Worm (Caenorhabditis elegans): ENCODE measurements around the gene Y53G8AM.6.

Y53G8AM.6 gene

DNA sequence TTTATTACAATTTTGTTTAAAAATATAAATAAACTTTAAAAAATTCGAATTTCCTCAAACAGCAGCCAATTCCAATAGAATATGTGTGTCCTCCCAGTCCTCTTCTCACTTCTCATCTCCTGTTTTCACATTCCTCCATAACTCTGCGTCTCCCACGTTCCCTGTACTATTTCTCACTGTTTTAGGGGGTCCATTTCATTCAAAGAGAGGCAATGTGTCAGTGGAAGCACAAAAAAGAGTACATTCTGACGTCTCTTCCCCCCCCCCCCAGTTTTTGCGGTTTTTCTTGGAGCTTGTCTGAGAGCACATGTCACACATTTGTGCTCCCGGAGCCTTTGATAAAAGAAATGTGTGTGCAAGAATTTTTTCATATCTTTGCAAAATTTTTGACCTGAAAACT lies 45.0 kb upstream of the Y53G8AM.6 start:
- TF ChIP-seq egl-5 (tag; optimal IDR thresholded peaks at IDR 0.05) = peak; percentile 71
- peak; percentile 51 for TF ChIP-seq lin-39 (tag; optimal IDR thresholded peaks at IDR 0.05)
- TF ChIP-seq ceh-82 (tag; optimal IDR thresholded peaks at IDR 0.05) = no peak
- peak; percentile 47 for TF ChIP-seq nfya-1 (tag; optimal IDR thresholded peaks at IDR 0.05; ENCODE audit: insufficient read depth)

DNA sequence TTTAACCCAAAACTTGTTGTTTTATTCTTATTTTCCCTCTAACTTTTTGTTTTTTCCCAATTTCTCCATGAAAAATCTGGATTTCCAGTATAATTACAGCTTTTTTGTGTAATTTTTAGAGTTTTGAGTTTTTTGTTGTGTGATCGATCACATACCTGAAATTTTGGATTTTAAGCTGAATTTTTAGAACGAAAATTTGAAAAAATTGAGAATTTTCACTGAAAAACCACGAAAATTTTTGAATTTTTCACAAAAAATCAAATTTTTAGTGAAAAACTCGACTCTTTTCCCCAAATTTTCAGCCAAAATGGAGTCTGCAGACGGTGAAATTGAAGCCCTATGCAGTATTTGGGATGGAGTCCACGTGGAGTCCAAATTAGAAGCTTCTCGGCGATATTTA lies 37.6 kb upstream of the Y53G8AM.6 start, which contains the start of gene Y53G8AR.5:
Gene Y53G8AR.5 (plus strand): TSS at position 301 of the 400 bp plus-strand sequence.
- no peak for TF ChIP-seq egl-27 (tag; optimal IDR thresholded peaks at IDR 0.05)
- no peak for TF ChIP-seq pqm-1 (tag; optimal IDR thresholded peaks at IDR 0.05)
- no peak for TF ChIP-seq nhr-67 (tag; optimal IDR thresholded peaks at IDR 0.05)
- TF ChIP-seq ama-1 (optimal IDR thresholded peaks at IDR 0.05) = no peak
- TF ChIP-seq lin-15B (tag; optimal IDR thresholded peaks at IDR 0.05) = no peak
- TF ChIP-seq skn-1 (tag; optimal IDR thresholded peaks at IDR 0.05) = no peak
- no peak for TF ChIP-seq nhr-11 (tag; optimal IDR thresholded peaks at IDR 0.05)
- TF ChIP-seq eor-1 (tag; optimal IDR thresholded peaks at IDR 0.05) = no peak

DNA sequence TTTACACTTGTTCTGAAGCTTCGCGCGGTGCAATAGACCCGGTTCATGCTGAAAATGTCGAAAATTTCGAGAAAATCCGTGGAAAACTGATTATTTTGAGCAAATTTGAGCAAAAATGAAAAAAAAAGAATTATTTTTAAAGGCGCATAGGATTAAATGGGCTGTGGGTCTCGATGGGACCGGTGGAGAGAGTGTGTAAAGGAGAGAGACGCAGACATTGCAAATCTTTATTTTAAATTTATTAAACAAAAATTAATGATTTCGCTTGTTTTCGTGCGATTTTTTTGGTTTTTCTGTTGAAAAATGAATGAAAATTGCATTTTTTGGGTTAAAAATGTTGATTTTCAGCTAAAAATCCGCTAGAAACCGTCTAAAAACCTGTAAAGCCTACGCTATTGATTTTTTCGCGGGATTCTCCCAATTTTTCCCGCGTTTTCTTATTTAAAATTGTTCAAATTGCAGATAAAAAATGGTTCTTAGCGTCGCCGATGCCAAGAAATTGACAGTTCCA lies 34.7 kb upstream of the Y53G8AM.6 start, which contains the start of the genes Y53G8AR.8 and Y53G8AR.6:
Gene Y53G8AR.8 (minus strand): TSS at position 48 of the 511 bp plus-strand sequence.
Gene Y53G8AR.6 (plus strand): TSS at position 461 of the 511 bp plus-strand sequence.
- no peak for TF ChIP-seq ceh-82 (tag; optimal IDR thresholded peaks at IDR 0.05)
- TF ChIP-seq skn-1 (tag; optimal IDR thresholded peaks at IDR 0.05) = no peak
- peak; percentile 3 for TF ChIP-seq lin-15B (tag; optimal IDR thresholded peaks at IDR 0.05)
- peak; percentile 46 for TF ChIP-seq pha-4 (tag; optimal IDR thresholded peaks at IDR 0.05)
- TF ChIP-seq nfya-1 (tag; optimal IDR thresholded peaks at IDR 0.05; ENCODE audit: insufficient read depth) = peak; percentile 44
- TF ChIP-seq hmg-11 (tag; optimal IDR thresholded peaks at IDR 0.05) = peak; percentile 6
- no peak for TF ChIP-seq nhr-11 (tag; optimal IDR thresholded peaks at IDR 0.05)
- TF ChIP-seq fos-1 (tag; optimal IDR thresholded peaks at IDR 0.05) = no peak

DNA sequence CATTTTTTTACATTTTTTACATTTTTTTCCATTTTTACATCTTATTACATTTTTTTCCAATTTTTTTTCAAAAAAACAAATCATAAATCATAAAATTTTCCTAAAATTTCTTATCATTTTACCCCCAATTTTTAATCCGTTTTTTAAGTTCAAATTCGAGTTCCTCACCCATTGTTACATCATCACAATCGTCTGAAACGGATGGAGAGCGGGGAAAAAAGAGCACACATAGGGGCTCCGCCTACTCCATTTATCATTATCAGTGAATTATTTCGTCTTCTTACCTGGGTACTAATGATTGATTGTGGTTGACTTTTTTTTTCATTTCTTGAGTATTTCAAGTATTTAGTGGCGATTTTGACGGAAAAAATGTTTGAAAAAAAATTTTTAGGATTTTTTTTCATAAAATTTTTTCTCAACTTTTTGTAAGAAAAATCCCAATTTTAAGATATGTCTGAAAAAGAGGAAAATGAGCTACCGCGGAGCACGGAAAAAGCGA lies 22.3 kb upstream of the Y53G8AM.6 start, which contains the start of gene mfsd-8:
Gene mfsd-8 (plus strand): TSS at position 449 of the 499 bp plus-strand sequence.
- TF ChIP-seq aly-2 (tag; optimal IDR thresholded peaks at IDR 0.05) (no peak), elt-2 (tag; optimal IDR thresholded peaks at IDR 0.05) (peak; percentile 91), pqm-1 (tag; optimal IDR thresholded peaks at IDR 0.05) (peak; percentile 56), R02D3.7 (tag; optimal IDR thresholded peaks at IDR 0.05) (no peak), eor-1 (tag; optimal IDR thresholded peaks at IDR 0.05) (no peak), zag-1 (tag; optimal IDR thresholded peaks at IDR 0.05) (no peak), ceh-28 (tag; optimal IDR thresholded peaks at IDR 0.05) (no peak), pha-4 (tag; optimal IDR thresholded peaks at IDR 0.05) (peak; percentile 3), lin-39 (tag; optimal IDR thresholded peaks at IDR 0.05) (no peak), ceh-82 (tag; optimal IDR thresholded peaks at IDR 0.05) (no peak)

DNA sequence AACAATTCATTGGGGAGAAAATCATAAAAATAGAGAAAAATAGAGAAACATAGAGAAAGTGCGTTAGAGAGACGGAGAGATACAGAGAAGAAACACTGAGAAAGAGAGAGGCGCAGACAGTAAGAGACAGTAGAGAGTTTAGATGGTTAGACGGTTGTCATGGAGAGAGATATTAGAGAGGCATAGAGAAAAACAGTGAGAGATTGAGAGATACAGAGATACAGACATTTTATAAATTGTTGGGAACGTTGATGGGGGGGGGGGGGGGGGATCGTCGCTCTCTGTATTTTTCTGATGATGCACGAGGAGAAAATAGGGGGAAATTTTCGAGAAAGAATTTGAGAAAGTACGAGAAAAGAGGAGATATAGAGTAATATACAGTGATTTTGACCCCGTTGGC lies 19.7 kb upstream of the Y53G8AM.6 start:
- TF ChIP-seq lsy-12 (tag; optimal IDR thresholded peaks at IDR 0.05) (peak; percentile 29), lin-39 (tag; optimal IDR thresholded peaks at IDR 0.05) (no peak), mdl-1 (tag; optimal IDR thresholded peaks at IDR 0.05) (no peak), eor-1 (tag; optimal IDR thresholded peaks at IDR 0.05) (no peak), pqm-1 (tag; optimal IDR thresholded peaks at IDR 0.05) (peak; percentile 58), nhr-12 (tag; optimal IDR thresholded peaks at IDR 0.05) (no peak), mml-1 (tag; optimal IDR thresholded peaks at IDR 0.05) (no peak), nhr-23 (tag; optimal IDR thresholded peaks at IDR 0.05) (peak; percentile 92), ceh-16 (tag; optimal IDR thresholded peaks at IDR 0.05) (no peak), nhr-67 (tag; optimal IDR thresholded peaks at IDR 0.05) (no peak), aly-2 (tag; optimal IDR thresholded peaks at IDR 0.05) (no peak), hmg-11 (tag; optimal IDR thresholded peaks at IDR 0.05) (peak; percentile 77), lin-15B (tag; optimal IDR thresholded peaks at IDR 0.05) (peak; percentile 40), skn-1 (tag; optimal IDR thresholded peaks at IDR 0.05) (peak; percentile 22), tbx-2 (tag; optimal IDR thresholded peaks at IDR 0.05) (no peak), elt-3 (tag; optimal IDR thresholded peaks at IDR 0.05) (no peak), unc-39 (tag; optimal IDR thresholded peaks at IDR 0.05) (no peak), nfya-1 (tag; optimal IDR thresholded peaks at IDR 0.05; ENCODE audit: insufficient read depth) (peak; percentile 78), fos-1 (tag; optimal IDR thresholded peaks at IDR 0.05) (no peak), elt-1 (tag; optimal IDR thresholded peaks at IDR 0.05) (no peak), egl-27 (tag; optimal IDR thresholded peaks at IDR 0.05) (no peak), nhr-77 (tag; optimal IDR thresholded peaks at IDR 0.05) (no peak), ama-1 (optimal IDR thresholded peaks at IDR 0.05) (no peak), nhr-28 (tag; optimal IDR thresholded peaks at IDR 0.05) (no peak), fkh-10 (GFP tag; optimal IDR thresholded peaks at IDR 0.05) (no peak), ZK546.5 (tag; optimal IDR thresholded peaks at IDR 0.05) (no peak), pha-4 (tag; optimal IDR thresholded peaks at IDR 0.05) (peak; percentile 87), nhr-43 (tag; optimal IDR thresholded peaks at IDR 0.05; ENCODE audit: poor library complexity, severe bottlenecking) (peak; percentile 73), sea-2 (GFP tag; optimal IDR thresholded peaks at IDR 0.05) (no peak), elt-2 (tag; optimal IDR thresholded peaks at IDR 0.05) (peak; percentile 61), ztf-4 (tag; optimal IDR thresholded peaks at IDR 0.05) (no peak), ceh-82 (tag; optimal IDR thresholded peaks at IDR 0.05) (peak; percentile 43), R02D3.7 (tag; optimal IDR thresholded peaks at IDR 0.05) (peak; percentile 54), unc-62 (GFP tag; optimal IDR thresholded peaks at IDR 0.05) (no peak), egl-5 (tag; optimal IDR thresholded peaks at IDR 0.05) (no peak), nhr-237 (tag; optimal IDR thresholded peaks at IDR 0.05) (no peak), fkh-2 (tag; optimal IDR thresholded peaks at IDR 0.05) (no peak)

Data from whole organism, L3 larva.